Worm (Caenorhabditis elegans) whole organism, mixed stage, embryonic: Measurements from ENCODE around the gene C27D6.15.

Experiments
- M03D4.4 ChIP-seq: sonication (generic microtip); optimal IDR thresholded peaks from 2 replicates; lab custom pipeline; 2017; ENCODE audit warnings: mild to moderate bottlenecking, missing genetic modification characterization, missing compliant biosample characterization
- ceh-83 ChIP-seq: fragments of 200-800 bp; sonication (Bioruptor generic); optimal IDR thresholded peaks from 2 replicates; lab custom pipeline; 2018; ENCODE audit warnings: mild to moderate bottlenecking, missing genetic modification characterization, missing compliant biosample characterization
- ces-1 ChIP-seq: fragments of 150-350 bp; optimal IDR thresholded peaks from 2 replicates; lab custom pipeline; 2014; ENCODE audit warnings: missing biosample characterization, missing genetic modification reagents, missing genetic modification characterization
- hlh-1 ChIP-seq: fragments of 150-350 bp; optimal IDR thresholded peaks from 2 replicates; lab custom pipeline; 2014; ENCODE audit warnings: missing biosample characterization, missing genetic modification reagents, missing genetic modification characterization
- lin-13 ChIP-seq: fragments of 150-350 bp; optimal IDR thresholded peaks from 2 replicates; lab custom pipeline; 2014; ENCODE audit warnings: missing biosample characterization, missing genetic modification characterization
- mab-5 ChIP-seq: fragments of 150-350 bp; optimal IDR thresholded peaks from 2 replicates; lab custom pipeline; 2014; ENCODE audit warnings: missing biosample characterization, missing genetic modification characterization
- nhr-237 ChIP-seq: fragments of 150-350 bp; optimal IDR thresholded peaks from 2 replicates; lab custom pipeline; 2014; ENCODE audit warnings: missing biosample characterization, missing genetic modification characterization
- nhr-76 ChIP-seq: sonication (generic microtip); optimal IDR thresholded peaks from 2 replicates; lab custom pipeline; 2017; ENCODE audit warnings: missing biosample characterization, missing genetic modification characterization
- pha-4 ChIP-seq: fragments of 150-350 bp; optimal IDR thresholded peaks from 2 replicates; lab custom pipeline; 2018; ENCODE audit warnings: missing biosample characterization, missing genetic modification reagents, missing genetic modification characterization
- snpc-4 ChIP-seq: fragments of 150-350 bp; optimal IDR thresholded peaks from 2 replicates; lab custom pipeline; 2014; ENCODE audit warnings: missing biosample characterization, missing genetic modification characterization
- sptf-1 ChIP-seq: sonication (generic microtip); optimal IDR thresholded peaks from 2 replicates; lab custom pipeline; 2017; ENCODE audit warnings: mild to moderate bottlenecking, missing genetic modification characterization, moderate library complexity, missing compliant biosample characterization
- unc-39 ChIP-seq: fragments of 150-350 bp; optimal IDR thresholded peaks from 2 replicates; lab custom pipeline; 2014; ENCODE audit warnings: missing biosample characterization, missing genetic modification characterization
- unc-62 ChIP-seq: fragments of 150-350 bp; optimal IDR thresholded peaks from 2 replicates; lab custom pipeline; 2014; ENCODE audit warnings: missing biosample characterization, missing genetic modification reagents, missing genetic modification characterization
- ztf-11 ChIP-seq: fragments of 150-350 bp; optimal IDR thresholded peaks from 2 replicates; lab custom pipeline; 2014; ENCODE audit warnings: missing biosample characterization, missing genetic modification characterization

ce11 chrII:5171610-5172009 is at the start of gene C27D6.15:
- TF ChIP-seq sptf-1 (tag; lab: Kevin White, UChicago) (no peak), nhr-76 (no peak), nhr-237 (no peak), ceh-83 (GFP tag; lab: Kevin White, UChicago) (no peak), M03D4.4 (tag; lab: Kevin White, UChicago) (no peak), snpc-4 (tag; lab: Kevin White, UChicago) (no peak), ces-1 (GFP tag; lab: Kevin White, UChicago) (no peak), pha-4 (tag; lab: Kevin White, UChicago) (no peak), unc-62 (GFP tag; lab: Kevin White, UChicago) (no peak), ztf-11 (tag; lab: Kevin White, UChicago) (no peak), lin-13 (tag; lab: Kevin White, UChicago) (no peak), unc-39 (tag; lab: Kevin White, UChicago) (no peak), mab-5 (no peak), hlh-1 (tag; lab: Kevin White, UChicago) (no peak)
